Worm (Caenorhabditis elegans) whole organism, late embryonic: ENCODE data around the gene unc-103.

Source experiments
- K09A11.1 ChIP-seq: sonication (generic microtip); optimal IDR thresholded peaks from 2 replicates; lab custom pipeline; 2017; ENCODE audit warnings: antibody characterized with exemption, mild to moderate bottlenecking, missing genetic modification characterization, missing compliant biosample characterization; ENCODE audit not compliant: insufficient read depth
- T23F11.4 ChIP-seq: fragments of 200-800 bp; sonication (Bioruptor generic); optimal IDR thresholded peaks from 2 replicates; lab custom pipeline; 2018; ENCODE audit warnings: mild to moderate bottlenecking, missing genetic modification characterization, missing compliant biosample characterization
- Y22D7AL.16 ChIP-seq: sonication (generic microtip); optimal IDR thresholded peaks from 2 replicates; lab custom pipeline; 2016; ENCODE audit warnings: missing genetic modification characterization, missing compliant biosample characterization
- ceh-2 ChIP-seq: sonication (generic microtip); optimal IDR thresholded peaks from 2 replicates; lab custom pipeline; 2016; ENCODE audit warnings: missing genotype, missing genetic modification characterization, missing compliant biosample characterization
- ceh-22 ChIP-seq: sonication (generic microtip); optimal IDR thresholded peaks from 2 replicates; lab custom pipeline; 2017; ENCODE audit warnings: missing biosample characterization, missing genetic modification characterization
- dmd-4 ChIP-seq: sonication (generic microtip); optimal IDR thresholded peaks from 2 replicates; lab custom pipeline; 2016; ENCODE audit warnings: borderline replicate concordance, missing genetic modification characterization, missing compliant biosample characterization
- gmeb-2 ChIP-seq: sonication (generic microtip); optimal IDR thresholded peaks from 2 replicates; lab custom pipeline; 2016; ENCODE audit warnings: missing genetic modification characterization, inconsistent platforms, missing compliant biosample characterization
- hlh-30 ChIP-seq: sonication (generic microtip); optimal IDR thresholded peaks from 2 replicates; lab custom pipeline; 2017; ENCODE audit warnings: antibody characterized with exemption, missing genetic modification characterization, missing compliant biosample characterization; ENCODE audit not compliant: insufficient read depth
- pqm-1 ChIP-seq: sonication (generic microtip); optimal IDR thresholded peaks from 2 replicates; lab custom pipeline; 2016; ENCODE audit warnings: missing genetic modification characterization, missing compliant biosample characterization
- ref-2 ChIP-seq: sonication (generic microtip); optimal IDR thresholded peaks from 2 replicates; lab custom pipeline; 2016; ENCODE audit warnings: missing genetic modification characterization, missing compliant biosample characterization

ce11 chrIII:4178564-4178963 lies 63.4 kb downstream of the unc-103 start, which contains the start of gene C16C10.2:
- TF ChIP-seq gmeb-2 (tag; lab: Kevin White, UChicago) = no peak
- no peak for TF ChIP-seq T23F11.4 (GFP tag; lab: Kevin White, UChicago)
- no peak for TF ChIP-seq dmd-4 (tag; lab: Kevin White, UChicago)
- TF ChIP-seq Y22D7AL.16 (tag; lab: Kevin White, UChicago) = no peak
- no peak for TF ChIP-seq ceh-22 (tag; lab: Kevin White, UChicago)
- no peak for TF ChIP-seq K09A11.1
- no peak for TF ChIP-seq pqm-1 (tag; lab: Kevin White, UChicago)
- TF ChIP-seq ref-2 (tag; lab: Kevin White, UChicago) = no peak
- TF ChIP-seq ceh-2 = no peak
- no peak for TF ChIP-seq hlh-30 (tag; lab: Kevin White, UChicago)
